Worm (Caenorhabditis elegans) whole organism, L2 larva: ENCODE data around the gene srbc-21.

ENCODE experiments used
- F13H6.1 ChIP-seq: sonication (generic microtip); optimal IDR thresholded peaks from 2 replicates; lab custom pipeline; 2016; ENCODE audit warnings: missing genetic modification characterization, missing compliant biosample characterization
- elt-3 ChIP-seq: sonication (generic microtip); optimal IDR thresholded peaks from 2 replicates; lab custom pipeline; 2017; ENCODE audit warnings: missing biosample characterization, missing genetic modification characterization
- lin-39 ChIP-seq: fragments of 150-350 bp; optimal IDR thresholded peaks from 2 replicates; lab custom pipeline; 2014; ENCODE audit warnings: missing biosample characterization, missing genetic modification reagents, missing genetic modification characterization
- mab-5 ChIP-seq: fragments of 150-350 bp; optimal IDR thresholded peaks from 2 replicates; lab custom pipeline; 2014; ENCODE audit warnings: missing biosample characterization, missing genetic modification characterization
- nhr-12 ChIP-seq: fragments of 150-350 bp; optimal IDR thresholded peaks from 2 replicates; lab custom pipeline; 2014; ENCODE audit warnings: missing biosample characterization, missing genetic modification characterization
- nhr-129 ChIP-seq: fragments of 150-350 bp; optimal IDR thresholded peaks from 2 replicates; lab custom pipeline; 2014; ENCODE audit warnings: missing biosample characterization, missing genetic modification characterization
- nhr-23 ChIP-seq: fragments of 150-350 bp; optimal IDR thresholded peaks from 2 replicates; lab custom pipeline; 2014; ENCODE audit warnings: missing biosample characterization, missing genetic modification reagents, missing genetic modification characterization
- nhr-77 ChIP-seq: fragments of 150-350 bp; optimal IDR thresholded peaks from 2 replicates; lab custom pipeline; 2014; ENCODE audit warnings: missing biosample characterization, missing genetic modification characterization
- snpc-4 ChIP-seq: fragments of 150-350 bp; optimal IDR thresholded peaks from 2 replicates; lab custom pipeline; 2014; ENCODE audit warnings: missing biosample characterization, missing genetic modification characterization
- unc-62 ChIP-seq: fragments of 150-350 bp; optimal IDR thresholded peaks from 2 replicates; lab custom pipeline; 2014; ENCODE audit warnings: missing biosample characterization, missing genetic modification reagents, missing genetic modification characterization

DNA sequence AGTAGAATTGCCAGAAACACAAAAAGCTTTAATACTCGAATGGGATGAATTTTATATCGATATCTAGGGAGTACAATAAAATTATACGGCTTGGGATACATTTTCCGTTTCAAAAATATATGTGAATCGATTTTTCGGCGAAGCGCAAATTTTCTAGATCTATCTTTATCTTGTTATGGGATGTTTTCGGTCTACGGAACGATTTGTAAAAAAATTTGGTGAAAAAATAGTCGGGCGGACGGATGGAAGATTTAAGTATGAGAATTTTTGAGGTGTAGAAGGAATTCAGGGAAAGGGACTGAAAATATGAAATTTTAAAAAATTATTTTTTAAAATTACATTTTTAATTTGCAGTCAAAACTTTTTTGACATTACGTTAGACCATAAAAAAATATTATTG, 49.4 kb upstream of the srbc-21 start, which contains the start of gene F22F7.4:
- TF ChIP-seq unc-62 (GFP tag; lab: Kevin White, UChicago): no peak
- no peak for TF ChIP-seq nhr-129
- no peak for TF ChIP-seq elt-3
- TF ChIP-seq snpc-4: no peak
- no peak for TF ChIP-seq nhr-12 (tag; lab: Kevin White, UChicago)
- TF ChIP-seq nhr-77 (tag; lab: Kevin White, UChicago): no peak
- TF ChIP-seq F13H6.1 (tag; lab: Kevin White, UChicago): no peak
- TF ChIP-seq mab-5 (tag; lab: Kevin White, UChicago): no peak
- TF ChIP-seq nhr-23: no peak
- no peak for TF ChIP-seq lin-39 (tag; lab: Kevin White, UChicago)
